Worm (Caenorhabditis elegans): Measurements from ENCODE around the gene arrd-25.

arrd-25 gene

ce11 chrX:14085208-14085607, 51.6 kb downstream of the arrd-25 start, which contains the start of gene F16B12.1:
F16B12.1 (plus strand) TSS chrX:14085508.
- TF ChIP-seq unc-62 (GFP tag; optimal IDR thresholded peaks at IDR 0.05): no peak

Measured in whole organism, dauer.